Worm (Caenorhabditis elegans) whole organism, L2 larva: Measurements from ENCODE around the gene ZK945.4.

ENCODE experiments used
- ceh-82 ChIP-seq: fragments of 150-350 bp; optimal IDR thresholded peaks from 2 replicates; lab custom pipeline; 2014; ENCODE audit warnings: missing biosample characterization, missing genetic modification characterization
- crh-2 ChIP-seq: sonication (generic microtip); optimal IDR thresholded peaks from 2 replicates; lab custom pipeline; 2017; ENCODE audit warnings: missing biosample characterization, missing genetic modification characterization
- fos-1 ChIP-seq: fragments of 150-350 bp; optimal IDR thresholded peaks from 2 replicates; lab custom pipeline; 2014; ENCODE audit warnings: missing biosample characterization, missing genetic modification characterization
- nhr-23 ChIP-seq: fragments of 150-350 bp; optimal IDR thresholded peaks from 2 replicates; lab custom pipeline; 2014; ENCODE audit warnings: missing biosample characterization, missing genetic modification reagents, missing genetic modification characterization
- peb-1 ChIP-seq: fragments of 150-350 bp; optimal IDR thresholded peaks from 2 replicates; lab custom pipeline; 2014; ENCODE audit warnings: missing biosample characterization, missing genetic modification characterization
- snpc-4 ChIP-seq: fragments of 150-350 bp; optimal IDR thresholded peaks from 2 replicates; lab custom pipeline; 2014; ENCODE audit warnings: missing biosample characterization, missing genetic modification characterization
- unc-62 ChIP-seq: fragments of 150-350 bp; optimal IDR thresholded peaks from 2 replicates; lab custom pipeline; 2014; ENCODE audit warnings: missing biosample characterization, missing genetic modification reagents, missing genetic modification characterization

- no peak for TF ChIP-seq unc-62 (GFP tag; lab: Kevin White, UChicago)
- TF ChIP-seq crh-2 (tag; lab: Kevin White, UChicago): no peak
- TF ChIP-seq ceh-82 (tag; lab: Kevin White, UChicago): no peak
- no peak for TF ChIP-seq snpc-4 (tag; lab: Kevin White, UChicago)
- TF ChIP-seq peb-1: no peak
- no peak for TF ChIP-seq fos-1
- TF ChIP-seq nhr-23 (tag; lab: Kevin White, UChicago): no peak
Measured at ce11 chrII:10060508-10060907, 45.0 kb downstream of the ZK945.4 start, which contains the start of gene stg-1.
